Worm (Caenorhabditis elegans) whole organism, young adult: ENCODE data around the gene atgp-2.

ENCODE experiments used
- B0035.1 ChIP-seq: sonication (generic microtip); optimal IDR thresholded peaks from 2 replicates; lab custom pipeline; 2016; ENCODE audit warnings: missing genetic modification characterization, mild to moderate bottlenecking, missing compliant biosample characterization, missing genotype, missing genetic modification reagents
- F33H1.4 ChIP-seq: fragments of 200-800 bp; sonication (Bioruptor generic); IDR thresholded peaks from 2 replicates; pipeline ENCODE4 v1.3.6; 2022; ENCODE audit warnings: missing genetic modification reagents, missing genetic modification characterization, missing compliant biosample characterization
- F57A8.1 ChIP-seq: fragments of 200-800 bp; sonication (Bioruptor generic); optimal IDR thresholded peaks from 2 replicates; lab custom pipeline; 2018; ENCODE audit warnings: mild to moderate bottlenecking, missing genetic modification characterization, moderate library complexity, missing compliant biosample characterization
- F57C9.4 ChIP-seq: sonication (generic microtip); optimal IDR thresholded peaks from 2 replicates; lab custom pipeline; 2017; ENCODE audit warnings: mild to moderate bottlenecking, missing genetic modification characterization, missing compliant biosample characterization
- K11D2.4 ChIP-seq: fragments of 200-800 bp; sonication (Bioruptor generic); IDR thresholded peaks from 2 replicates; pipeline ENCODE4 v1.3.6; 2022; ENCODE audit warnings: missing genetic modification reagents, missing genetic modification characterization, missing compliant biosample characterization
- T26A5.8 ChIP-seq: sonication (generic microtip); optimal IDR thresholded peaks from 2 replicates; lab custom pipeline; 2016; ENCODE audit warnings: missing genetic modification characterization, missing compliant biosample characterization
- Y53F4B.3 ChIP-seq: fragments of 200-800 bp; sonication (Bioruptor generic); IDR thresholded peaks from 2 replicates; pipeline ENCODE4 v1.3.6; 2022; ENCODE audit warnings: missing genetic modification reagents, missing genetic modification characterization, missing compliant biosample characterization
- Y56A3A.18 ChIP-seq: fragments of 200-800 bp; sonication (Bioruptor generic); IDR thresholded peaks from 2 replicates; pipeline ENCODE4 v1.3.6; 2022; ENCODE audit warnings: missing genetic modification reagents, missing genetic modification characterization, missing compliant biosample characterization
- Y79H2A.3 ChIP-seq: fragments of 200-800 bp; sonication (Bioruptor generic); conservative IDR thresholded peaks from 2 replicates; pipeline ENCODE4 v1.3.6; 2022; ENCODE audit warnings: missing genetic modification reagents, missing genetic modification characterization, missing compliant biosample characterization
- ZK185.1 ChIP-seq: sonication (generic microtip); optimal IDR thresholded peaks from 2 replicates; lab custom pipeline; 2016; ENCODE audit warnings: mild to moderate bottlenecking, missing genetic modification characterization, missing compliant biosample characterization; ENCODE audit not compliant: poor library complexity, severe bottlenecking
- atf-7 ChIP-seq: sonication (generic microtip); optimal IDR thresholded peaks from 2 replicates; lab custom pipeline; 2017; ENCODE audit warnings: mild to moderate bottlenecking, missing genetic modification characterization, missing compliant biosample characterization
- cebp-1 ChIP-seq, 2 experiments: fragments of 200-800 bp in 1 of 2; sonication (Bioruptor generic) in 1 of 2; sonication (generic microtip) in 1 of 2; IDR thresholded peaks in 1 of 2; optimal IDR thresholded peaks in 1 of 2; 2 replicates each; pipeline versions ENCODE4 v1.3.6 to Lab custom; 2017 to 2022; ENCODE audit warnings: missing compliant biosample characterization in 2 of 2, missing genetic modification characterization in 2 of 2, mild to moderate bottlenecking in 1 of 2, missing genetic modification reagents in 1 of 2, moderate library complexity in 1 of 2
- cebp-2 ChIP-seq: fragments of 200-800 bp; sonication (Bioruptor generic); IDR thresholded peaks from 2 replicates; pipeline ENCODE4 v1.3.6; 2022; ENCODE audit warnings: missing genetic modification characterization, missing compliant biosample characterization
- ceh-91 ChIP-seq: fragments of 200-800 bp; sonication (Bioruptor generic); IDR thresholded peaks from 2 replicates; pipeline ENCODE4 v1.3.6; 2022; ENCODE audit warnings: missing genetic modification reagents, missing genetic modification characterization, missing compliant biosample characterization
- egrh-3 ChIP-seq: fragments of 200-800 bp; sonication (Bioruptor generic); IDR thresholded peaks from 2 replicates; pipeline ENCODE4 v1.3.6; 2022; ENCODE audit warnings: missing genetic modification reagents, missing genetic modification characterization, missing compliant biosample characterization
- gei-17 ChIP-seq: fragments of 200-800 bp; sonication (Bioruptor generic); optimal IDR thresholded peaks from 2 replicates; lab custom pipeline; 2018; ENCODE audit warnings: mild to moderate bottlenecking, missing genetic modification characterization, missing compliant biosample characterization
- hlh-12 ChIP-seq: sonication (generic microtip); optimal IDR thresholded peaks from 2 replicates; lab custom pipeline; 2016; ENCODE audit warnings: missing genetic modification characterization, missing compliant biosample characterization
- hlh-26 ChIP-seq: fragments of 200-800 bp; sonication (Bioruptor generic); conservative IDR thresholded peaks from 2 replicates; pipeline ENCODE4 v1.3.6; 2022; ENCODE audit warnings: missing genetic modification reagents, missing genetic modification characterization, missing compliant biosample characterization
- hrde-1 ChIP-seq: sonication (generic microtip); optimal IDR thresholded peaks from 2 replicates; lab custom pipeline; 2016; ENCODE audit warnings: missing genetic modification characterization, mild to moderate bottlenecking, missing compliant biosample characterization, moderate library complexity, missing genotype, missing genetic modification reagents, borderline replicate concordance
- hsf-1 ChIP-seq: fragments of 200-800 bp; sonication (Bioruptor generic); IDR thresholded peaks from 2 replicates; pipeline ENCODE4 v1.3.6; 2022; ENCODE audit warnings: missing genetic modification reagents, missing genetic modification characterization, missing compliant biosample characterization
- lsy-27 ChIP-seq: sonication (generic microtip); optimal IDR thresholded peaks from 2 replicates; lab custom pipeline; 2017; ENCODE audit warnings: missing genetic modification characterization, mild to moderate bottlenecking, missing compliant biosample characterization, antibody characterized with exemption, missing genotype, borderline replicate concordance; ENCODE audit not compliant: insufficient read depth
- mxl-1 ChIP-seq: sonication (generic microtip); optimal IDR thresholded peaks from 2 replicates; lab custom pipeline; 2016; ENCODE audit warnings: missing genetic modification characterization, missing compliant biosample characterization
- nhr-120 ChIP-seq: fragments of 200-800 bp; sonication (Bioruptor generic); IDR thresholded peaks from 2 replicates; pipeline ENCODE4 v1.3.6; 2022; ENCODE audit warnings: missing genetic modification characterization, missing compliant biosample characterization
- nhr-179 ChIP-seq: sonication (generic microtip); optimal IDR thresholded peaks from 2 replicates; lab custom pipeline; 2016; ENCODE audit warnings: mild to moderate bottlenecking, missing genetic modification characterization, missing compliant biosample characterization
- rcor-1 ChIP-seq: fragments of 200-800 bp; sonication (Bioruptor generic); IDR thresholded peaks from 2 replicates; pipeline ENCODE4 v1.3.6; 2022; ENCODE audit warnings: missing genetic modification reagents, missing genetic modification characterization, missing compliant biosample characterization
- rec-8 ChIP-seq, 2 experiments: sonication (generic microtip); optimal IDR thresholded peaks; 2 replicates each; lab custom pipeline; 2016; ENCODE audit warnings: mild to moderate bottlenecking in 2 of 2, missing genetic modification characterization in 2 of 2, missing genetic modification reagents in 2 of 2, missing genotype in 2 of 2, missing biosample characterization in 1 of 2, missing compliant biosample characterization in 1 of 2, moderate library complexity in 1 of 2
- sea-2 ChIP-seq: fragments of 200-800 bp; sonication (Bioruptor generic); IDR thresholded peaks from 2 replicates; pipeline ENCODE4 v1.3.6; 2022; ENCODE audit warnings: missing genetic modification characterization, missing compliant biosample characterization
- snpc-1.3 ChIP-seq: sonication (generic microtip); optimal IDR thresholded peaks from 2 replicates; lab custom pipeline; 2017; ENCODE audit warnings: missing genetic modification characterization, mild to moderate bottlenecking, missing compliant biosample characterization, antibody characterized with exemption, moderate library complexity, missing genotype, missing genetic modification reagents; ENCODE audit not compliant: insufficient read depth
- tbx-9 ChIP-seq: sonication (generic microtip); optimal IDR thresholded peaks from 2 replicates; lab custom pipeline; 2016; ENCODE audit warnings: borderline replicate concordance, missing genetic modification characterization, inconsistent platforms, missing compliant biosample characterization
- zfh-2 ChIP-seq: fragments of 200-800 bp; sonication (Bioruptor generic); conservative IDR thresholded peaks from 2 replicates; pipeline ENCODE4 v1.3.6; 2022; ENCODE audit warnings: missing genetic modification reagents, missing genetic modification characterization, missing compliant biosample characterization
- ztf-22 ChIP-seq: fragments of 200-800 bp; sonication (Bioruptor generic); optimal IDR thresholded peaks from 2 replicates; lab custom pipeline; 2018; ENCODE audit warnings: mild to moderate bottlenecking, missing genetic modification characterization, moderate library complexity, missing compliant biosample characterization
- ztf-3 ChIP-seq: fragments of 200-800 bp; sonication (Bioruptor generic); optimal IDR thresholded peaks from 2 replicates; lab custom pipeline; 2018; ENCODE audit warnings: mild to moderate bottlenecking, missing genetic modification characterization, missing compliant biosample characterization
- ztf-6 ChIP-seq: fragments of 200-800 bp; sonication (Bioruptor generic); IDR thresholded peaks from 2 replicates; pipeline ENCODE4 v1.3.6; 2022; ENCODE audit warnings: missing genetic modification reagents, missing genetic modification characterization, missing compliant biosample characterization

atgp-2 gene

ce11 chrII:14643983-14644382, at the start of gene atgp-2:
Gene atgp-2 (minus strand): TSS chrII:14644083.
- TF ChIP-seq hlh-26 (GFP tag; lab: Robert Waterston, UW) (no peak), K11D2.4 (no peak), Y56A3A.18 (GFP tag; lab: Robert Waterston, UW) (no peak), egrh-3 (GFP tag; lab: Robert Waterston, UW) (no peak)
- TF ChIP-seq, all 124 proteins: peak for 0

ce11 chrII:14684377-14684776, 40.5 kb upstream of the atgp-2 start, which contains the start of gene unc-52:
Gene unc-52 (minus strand): TSS chrII:14684456.
- TF ChIP-seq zfh-2 = 0 out of 2 replicates have a peak, but pooled peaks have one; percentile 17
- no peak for TF ChIP-seq ZK185.1 (tag; lab: Kevin White, UChicago)

ce11 chrII:14683646-14684045, 39.8 kb upstream of the atgp-2 start:
- TF ChIP-seq T26A5.8 (tag; lab: Kevin White, UChicago) (no peak), F57A8.1 (GFP tag; lab: Kevin White, UChicago) (no peak), zfh-2 (peak; percentile 59; the same call in 1 of the 2 replicates), F57C9.4 (tag; lab: Kevin White, UChicago) (no peak)
- TF ChIP-seq, all 124 proteins: peak for 1

- TF ChIP-seq K11D2.4 (no peak), F33H1.4 (no peak), cebp-1 (GFP tag; IDR thresholded peaks at IDR 0.05; lab: Robert Waterston, UW) (no peak), cebp-1 (tag; optimal IDR thresholded peaks at IDR 0.05; lab: Kevin White, UChicago) (no peak), ztf-3 (GFP tag; lab: Kevin White, UChicago) (no peak), Y56A3A.18 (GFP tag; lab: Robert Waterston, UW) (no peak), sea-2 (GFP tag; lab: Robert Waterston, UW) (no peak), B0035.1 (tag; lab: Kevin White, UChicago) (no peak), mxl-1 (tag; lab: Kevin White, UChicago) (no peak), rcor-1 (GFP tag; lab: Robert Waterston, UW) (no peak), ztf-22 (GFP tag; lab: Kevin White, UChicago) (no peak), tbx-9 (tag; lab: Kevin White, UChicago) (no peak), nhr-179 (tag; lab: Kevin White, UChicago) (no peak), rec-8 (tag; optimal IDR thresholded peaks at IDR 0.05; lab: Kevin White, UChicago) (no peak), hsf-1 (GFP tag; lab: Robert Waterston, UW) (no peak), ztf-6 (GFP tag; lab: Robert Waterston, UW) (no peak), F57A8.1 (GFP tag; lab: Kevin White, UChicago) (no peak), Y79H2A.3 (GFP tag; lab: Robert Waterston, UW) (no peak), cebp-2 (GFP tag; lab: Robert Waterston, UW) (no peak), nhr-120 (GFP tag; lab: Robert Waterston, UW) (no peak)
- TF ChIP-seq, all 124 proteins: peak for 0
Measured at ce11 chrII:14678157-14678556, 34.3 kb upstream of the atgp-2 start, which contains the start of gene hhat-1. Gene hhat-1 (plus strand): TSS chrII:14678457.

- no peak for TF ChIP-seq gei-17
- no peak for TF ChIP-seq ceh-91 (GFP tag; lab: Robert Waterston, UW)
- TF ChIP-seq ztf-3 (GFP tag; lab: Kevin White, UChicago) = no peak
- no peak for TF ChIP-seq snpc-1.3 (tag; lab: Kevin White, UChicago)
- TF ChIP-seq F33H1.4 = no peak
- TF ChIP-seq lsy-27 (tag; lab: Kevin White, UChicago) = no peak
- TF ChIP-seq hlh-12 (tag; lab: Kevin White, UChicago) = no peak
- no peak for TF ChIP-seq atf-7 (tag; lab: Kevin White, UChicago)
- no peak for TF ChIP-seq hrde-1 (tag; lab: Kevin White, UChicago)
- TF ChIP-seq Y53F4B.3 (GFP tag; lab: Robert Waterston, UW) = no peak
Measured at ce11 chrII:14673636-14674035, 29.8 kb upstream of the atgp-2 start.
